Worm (Caenorhabditis elegans) whole organism, L1 larva: ENCODE results near the gene C36C9.11.

Experiments used
- blmp-1 ChIP-seq: fragments of 150-350 bp; optimal IDR thresholded peaks from 2 replicates; lab custom pipeline; 2014; ENCODE audit warnings: missing biosample characterization, missing genetic modification characterization
- ceh-90 ChIP-seq: sonication (generic microtip); optimal IDR thresholded peaks from 2 replicates; lab custom pipeline; 2016; ENCODE audit warnings: missing genetic modification characterization, missing compliant biosample characterization
- dpl-1 ChIP-seq, 3 experiments: fragments of 150-350 bp in 2 of 3; sonication (generic microtip) in 1 of 3; optimal IDR thresholded peaks; 2 replicates each; lab custom pipeline; 2014 to 2017; ENCODE audit warnings: missing biosample characterization in 3 of 3, missing genetic modification characterization in 3 of 3, missing genetic modification reagents in 3 of 3
- lin-13 ChIP-seq: fragments of 150-350 bp; optimal IDR thresholded peaks from 2 replicates; lab custom pipeline; 2014; ENCODE audit warnings: missing biosample characterization, missing genetic modification reagents, missing genetic modification characterization
- nhr-237 ChIP-seq: fragments of 150-350 bp; optimal IDR thresholded peaks from 2 replicates; lab custom pipeline; 2014; ENCODE audit warnings: missing biosample characterization, missing genetic modification characterization
- nhr-76 ChIP-seq: sonication (generic microtip); optimal IDR thresholded peaks from 2 replicates; lab custom pipeline; 2017; ENCODE audit warnings: missing biosample characterization, missing genetic modification characterization
- pqm-1 ChIP-seq: sonication (generic microtip); optimal IDR thresholded peaks from 3 replicates; lab custom pipeline; 2017; ENCODE audit warnings: missing biosample characterization, missing genetic modification characterization
- rnt-1 ChIP-seq: sonication (generic microtip); optimal IDR thresholded peaks from 2 replicates; lab custom pipeline; 2016; ENCODE audit warnings: mild to moderate bottlenecking, missing genetic modification characterization, moderate library complexity, missing compliant biosample characterization
- snpc-4 ChIP-seq: fragments of 150-350 bp; optimal IDR thresholded peaks from 2 replicates; lab custom pipeline; 2014; ENCODE audit warnings: missing biosample characterization, missing genetic modification characterization
- sptf-1 ChIP-seq: fragments of 150-350 bp; optimal IDR thresholded peaks from 2 replicates; lab custom pipeline; 2014; ENCODE audit warnings: missing biosample characterization, missing genetic modification characterization
- unc-130 ChIP-seq: fragments of 150-350 bp; optimal IDR thresholded peaks from 2 replicates; lab custom pipeline; 2017; ENCODE audit warnings: missing biosample characterization, missing genetic modification characterization, inconsistent platforms
- unc-62 ChIP-seq: fragments of 150-350 bp; optimal IDR thresholded peaks from 2 replicates; lab custom pipeline; 2014; ENCODE audit warnings: missing biosample characterization, missing genetic modification reagents, missing genetic modification characterization

DNA sequence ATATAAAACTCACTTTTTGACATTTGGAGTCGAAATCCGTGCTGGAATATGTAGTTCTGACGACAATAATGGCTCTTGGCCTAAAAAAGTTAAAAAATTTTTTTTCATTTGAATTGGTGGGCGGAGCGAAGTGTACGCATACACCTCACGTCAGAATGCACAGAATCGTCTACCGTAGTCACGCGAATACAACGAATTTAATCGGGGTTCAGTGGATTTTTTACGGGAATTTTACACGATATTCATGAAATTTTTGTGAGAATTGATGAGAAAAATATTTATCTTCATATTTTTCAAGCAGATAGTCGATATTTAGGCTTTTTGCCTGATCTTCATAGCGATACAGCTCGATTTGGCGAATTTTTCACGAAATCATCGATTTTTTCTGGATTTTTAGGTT, 18.4 kb upstream of the C36C9.11 start, which contains the start of gene R09H3.3:
- no peak for TF ChIP-seq pqm-1 (tag; lab: Kevin White, UChicago)
- TF ChIP-seq lin-13 (GFP tag; lab: Kevin White, UChicago): no peak
- TF ChIP-seq snpc-4: no peak
- no peak for TF ChIP-seq ceh-90
- no peak for TF ChIP-seq unc-130
- TF ChIP-seq nhr-237 (tag; lab: Kevin White, UChicago): no peak
- no peak for TF ChIP-seq rnt-1
- no peak for TF ChIP-seq nhr-76 (tag; lab: Kevin White, UChicago)
- TF ChIP-seq sptf-1: no peak
- TF ChIP-seq dpl-1 (GFP tag; optimal IDR thresholded peaks at IDR 0.05; lab: Kevin White, UChicago): no peak
- TF ChIP-seq blmp-1 (tag; lab: Kevin White, UChicago): no peak
- no peak for TF ChIP-seq unc-62 (GFP tag; lab: Kevin White, UChicago)
